Worm (Caenorhabditis elegans) whole organism, young adult: ENCODE data around the gene fipr-8.
A peak's percentile ranks its signal among the peaks of the same experiment; 100 is the strongest.

Experiments
- B0261.1 ChIP-seq: sonication (generic microtip); optimal IDR thresholded peaks from 2 replicates; lab custom pipeline; 2016; ENCODE audit warnings: mild to moderate bottlenecking, missing genetic modification characterization, moderate library complexity, missing compliant biosample characterization
- F52B5.7 ChIP-seq: sonication (generic microtip); optimal IDR thresholded peaks from 2 replicates; lab custom pipeline; 2016; ENCODE audit warnings: mild to moderate bottlenecking, missing genetic modification characterization, missing compliant biosample characterization
- F55B11.4 ChIP-seq: sonication (generic microtip); optimal IDR thresholded peaks from 2 replicates; lab custom pipeline; 2016; ENCODE audit warnings: missing compliant biosample characterization, missing genetic modification characterization, borderline replicate concordance; ENCODE audit not compliant: insufficient read depth
- F57C9.4 ChIP-seq: sonication (generic microtip); optimal IDR thresholded peaks from 2 replicates; lab custom pipeline; 2017; ENCODE audit warnings: mild to moderate bottlenecking, missing genetic modification characterization, missing compliant biosample characterization
- K12H6.12 ChIP-seq: fragments of 200-800 bp; sonication (Bioruptor generic); optimal IDR thresholded peaks from 2 replicates; lab custom pipeline; 2018; ENCODE audit warnings: mild to moderate bottlenecking, missing genetic modification characterization, missing compliant biosample characterization
- T07F8.4 ChIP-seq: sonication (generic microtip); optimal IDR thresholded peaks from 2 replicates; lab custom pipeline; 2016; ENCODE audit warnings: mild to moderate bottlenecking, missing genetic modification characterization, moderate library complexity, missing compliant biosample characterization
- Y67H2A.10 ChIP-seq: fragments of 200-800 bp; sonication (Bioruptor generic); conservative IDR thresholded peaks from 2 replicates; pipeline ENCODE4 v1.3.6; 2022; ENCODE audit warnings: missing genetic modification reagents, missing genetic modification characterization, missing compliant biosample characterization
- ZK185.1 ChIP-seq: sonication (generic microtip); optimal IDR thresholded peaks from 2 replicates; lab custom pipeline; 2016; ENCODE audit warnings: mild to moderate bottlenecking, missing genetic modification characterization, missing compliant biosample characterization; ENCODE audit not compliant: poor library complexity, severe bottlenecking
- athp-1 ChIP-seq: sonication (generic microtip); optimal IDR thresholded peaks from 2 replicates; lab custom pipeline; 2017; ENCODE audit warnings: mild to moderate bottlenecking, missing genetic modification characterization, missing compliant biosample characterization
- bed-1 ChIP-seq: fragments of 200-800 bp; sonication (Bioruptor generic); IDR thresholded peaks from 2 replicates; pipeline ENCODE4 v1.3.6; 2022; ENCODE audit warnings: missing genetic modification reagents, missing genetic modification characterization, missing compliant biosample characterization
- ccch-3 ChIP-seq: fragments of 200-800 bp; sonication (Bioruptor generic); optimal IDR thresholded peaks from 2 replicates; lab custom pipeline; 2018; ENCODE audit warnings: mild to moderate bottlenecking, missing genetic modification characterization, missing compliant biosample characterization
- ceh-27 ChIP-seq: fragments of 200-800 bp; sonication (Bioruptor generic); optimal IDR thresholded peaks from 2 replicates; lab custom pipeline; 2018; ENCODE audit warnings: mild to moderate bottlenecking, missing genetic modification characterization, moderate library complexity, missing compliant biosample characterization
- ceh-40 ChIP-seq: fragments of 200-800 bp; sonication (Bioruptor generic); IDR thresholded peaks from 2 replicates; pipeline ENCODE4 v1.3.6; 2022; ENCODE audit warnings: missing genetic modification characterization, missing compliant biosample characterization
- ceh-58 ChIP-seq: fragments of 200-800 bp; sonication (Bioruptor generic); IDR thresholded peaks from 2 replicates; pipeline ENCODE4 v1.3.6; 2022; ENCODE audit warnings: missing genetic modification characterization, missing compliant biosample characterization
- die-1 ChIP-seq: sonication (generic microtip); optimal IDR thresholded peaks from 2 replicates; lab custom pipeline; 2016; ENCODE audit warnings: missing genotype, mild to moderate bottlenecking, missing genetic modification characterization, missing compliant biosample characterization
- dpl-1 ChIP-seq: fragments of 150-350 bp; optimal IDR thresholded peaks from 2 replicates; lab custom pipeline; 2014; ENCODE audit warnings: missing biosample characterization, missing genetic modification reagents, missing genetic modification characterization
- fkh-3 ChIP-seq: sonication (generic microtip); optimal IDR thresholded peaks from 2 replicates; lab custom pipeline; 2016; ENCODE audit warnings: mild to moderate bottlenecking, missing genetic modification characterization, missing compliant biosample characterization
- him-1 ChIP-seq: sonication (generic microtip); optimal IDR thresholded peaks from 2 replicates; lab custom pipeline; 2016; ENCODE audit warnings: missing genotype, missing genetic modification reagents, missing genetic modification characterization, missing compliant biosample characterization
- hlh-12 ChIP-seq: sonication (generic microtip); optimal IDR thresholded peaks from 2 replicates; lab custom pipeline; 2016; ENCODE audit warnings: missing genetic modification characterization, missing compliant biosample characterization
- hsf-1 ChIP-seq: fragments of 200-800 bp; sonication (Bioruptor generic); IDR thresholded peaks from 2 replicates; pipeline ENCODE4 v1.3.6; 2022; ENCODE audit warnings: missing genetic modification reagents, missing genetic modification characterization, missing compliant biosample characterization
- lir-1 ChIP-seq: fragments of 200-800 bp; sonication (Bioruptor generic); conservative IDR thresholded peaks from 2 replicates; pipeline ENCODE4 v1.3.6; 2022; ENCODE audit warnings: missing genetic modification reagents, missing genetic modification characterization, missing compliant biosample characterization
- lsl-1 ChIP-seq: fragments of 200-800 bp; sonication (Bioruptor generic); optimal IDR thresholded peaks from 2 replicates; lab custom pipeline; 2018; ENCODE audit warnings: mild to moderate bottlenecking, missing genetic modification characterization, moderate library complexity, missing compliant biosample characterization
- madf-3 ChIP-seq: fragments of 200-800 bp; sonication (Bioruptor generic); IDR thresholded peaks from 2 replicates; pipeline ENCODE4 v1.3.6; 2022; ENCODE audit warnings: missing genetic modification reagents, missing genetic modification characterization, missing compliant biosample characterization
- madf-8 ChIP-seq: fragments of 200-800 bp; sonication (Bioruptor generic); conservative IDR thresholded peaks from 2 replicates; pipeline ENCODE4 v1.3.6; 2022; ENCODE audit warnings: missing genetic modification reagents, missing genetic modification characterization, missing compliant biosample characterization
- mcd-1 ChIP-seq: fragments of 200-800 bp; sonication (Bioruptor generic); IDR thresholded peaks from 2 replicates; pipeline ENCODE4 v1.3.6; 2022; ENCODE audit warnings: missing genetic modification reagents, missing genetic modification characterization, missing compliant biosample characterization
- mel-28 ChIP-seq: sonication (generic microtip); optimal IDR thresholded peaks from 2 replicates; lab custom pipeline; 2016; ENCODE audit warnings: borderline replicate concordance, mild to moderate bottlenecking, missing genetic modification characterization, missing compliant biosample characterization
- mxl-1 ChIP-seq: sonication (generic microtip); optimal IDR thresholded peaks from 2 replicates; lab custom pipeline; 2016; ENCODE audit warnings: missing genetic modification characterization, missing compliant biosample characterization
- nhr-80 ChIP-seq: sonication (generic microtip); optimal IDR thresholded peaks from 2 replicates; lab custom pipeline; 2016; ENCODE audit warnings: missing genetic modification characterization, missing compliant biosample characterization
- nhr-90 ChIP-seq: sonication (generic microtip); optimal IDR thresholded peaks from 2 replicates; lab custom pipeline; 2016; ENCODE audit warnings: missing genotype, mild to moderate bottlenecking, missing genetic modification characterization, missing compliant biosample characterization
- sea-2 ChIP-seq: fragments of 200-800 bp; sonication (Bioruptor generic); IDR thresholded peaks from 2 replicates; pipeline ENCODE4 v1.3.6; 2022; ENCODE audit warnings: missing genetic modification characterization, missing compliant biosample characterization
- snpc-3.4 ChIP-seq: sonication (generic microtip); optimal IDR thresholded peaks from 2 replicates; lab custom pipeline; 2017; ENCODE audit warnings: missing genetic modification characterization, mild to moderate bottlenecking, missing compliant biosample characterization, antibody characterized with exemption, moderate library complexity, missing genotype, missing genetic modification reagents
- tlf-1 ChIP-seq: fragments of 200-800 bp; sonication (Bioruptor generic); optimal IDR thresholded peaks from 2 replicates; lab custom pipeline; 2018; ENCODE audit warnings: mild to moderate bottlenecking, missing genetic modification characterization, missing compliant biosample characterization
- unc-62 ChIP-seq: fragments of 150-350 bp; optimal IDR thresholded peaks from 2 replicates; lab custom pipeline; 2014; ENCODE audit warnings: missing biosample characterization, missing genetic modification reagents, missing genetic modification characterization
- zfh-2 ChIP-seq: fragments of 200-800 bp; sonication (Bioruptor generic); conservative IDR thresholded peaks from 2 replicates; pipeline ENCODE4 v1.3.6; 2022; ENCODE audit warnings: missing genetic modification reagents, missing genetic modification characterization, missing compliant biosample characterization
- zim-3 ChIP-seq: sonication (generic microtip); optimal IDR thresholded peaks from 2 replicates; lab custom pipeline; 2017; ENCODE audit warnings: mild to moderate bottlenecking, missing genetic modification characterization, moderate library complexity, missing compliant biosample characterization
- ztf-28 ChIP-seq: fragments of 200-800 bp; sonication (Bioruptor generic); IDR thresholded peaks from 2 replicates; pipeline ENCODE4 v1.3.6; 2022; ENCODE audit warnings: missing genetic modification reagents, missing genetic modification characterization, missing compliant biosample characterization

fipr-8 gene

DNA sequence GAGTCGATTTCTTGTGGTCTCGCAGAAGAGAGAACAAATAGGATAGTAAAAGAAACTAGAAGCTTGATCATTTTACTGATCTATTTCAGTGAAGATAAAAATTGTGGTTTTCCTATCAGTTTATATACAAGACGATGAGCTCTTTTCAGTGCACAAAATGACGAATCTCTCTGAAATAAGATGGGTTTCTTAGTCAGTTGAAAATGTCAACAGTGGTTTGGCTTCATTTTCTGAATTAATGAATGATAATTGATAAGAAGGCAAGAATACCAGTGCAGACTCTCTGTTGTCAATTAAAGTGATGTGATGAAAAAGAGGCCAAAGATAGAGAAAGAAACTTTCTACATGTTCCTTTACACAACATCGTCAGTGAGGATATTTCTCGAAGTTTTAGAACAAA, 41.6 kb upstream of the fipr-8 start, which contains the start of gene lys-2:
Gene lys-2, minus strand, starts transcription at position 101 of the 400 bp plus-strand sequence.
- TF ChIP-seq F55B11.4 (no peak), ztf-28 (GFP tag; lab: Robert Waterston, UW) (no peak), lsl-1 (GFP tag; lab: Kevin White, UChicago) (no peak), hsf-1 (GFP tag; lab: Robert Waterston, UW) (no peak), madf-3 (GFP tag; lab: Robert Waterston, UW) (no peak), dpl-1 (GFP tag; lab: Kevin White, UChicago) (no peak), snpc-3.4 (tag; lab: Kevin White, UChicago) (no peak), sea-2 (no peak), nhr-80 (peak; percentile 82), die-1 (no peak), ccch-3 (GFP tag; lab: Kevin White, UChicago) (no peak), him-1 (no peak), Y67H2A.10 (GFP tag; lab: Robert Waterston, UW) (no peak), unc-62 (GFP tag; lab: Kevin White, UChicago) (peak; percentile 12)
- TF ChIP-seq, all 124 proteins: peak for 2

DNA sequence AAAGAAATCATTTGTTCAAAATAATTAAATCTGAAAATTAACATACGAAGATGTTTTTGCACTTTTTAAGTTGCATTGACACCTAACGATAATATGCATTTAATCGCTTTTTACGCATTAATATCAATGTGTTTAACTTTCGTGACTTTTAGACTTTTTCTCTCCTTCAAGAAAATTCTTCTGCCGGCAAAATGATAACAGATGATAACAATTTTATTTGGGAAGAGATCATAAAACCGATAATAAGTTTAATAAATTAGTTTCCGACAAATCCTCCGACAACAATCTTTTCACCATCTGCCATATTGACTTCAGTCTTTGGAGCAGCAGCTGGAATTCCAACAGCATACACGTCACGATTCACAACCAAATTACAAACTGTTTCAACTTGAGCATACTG, 40.4 kb upstream of the fipr-8 start:
- no peak for TF ChIP-seq mxl-1 (tag; lab: Kevin White, UChicago)
- peak; percentile 43 for TF ChIP-seq nhr-80

DNA sequence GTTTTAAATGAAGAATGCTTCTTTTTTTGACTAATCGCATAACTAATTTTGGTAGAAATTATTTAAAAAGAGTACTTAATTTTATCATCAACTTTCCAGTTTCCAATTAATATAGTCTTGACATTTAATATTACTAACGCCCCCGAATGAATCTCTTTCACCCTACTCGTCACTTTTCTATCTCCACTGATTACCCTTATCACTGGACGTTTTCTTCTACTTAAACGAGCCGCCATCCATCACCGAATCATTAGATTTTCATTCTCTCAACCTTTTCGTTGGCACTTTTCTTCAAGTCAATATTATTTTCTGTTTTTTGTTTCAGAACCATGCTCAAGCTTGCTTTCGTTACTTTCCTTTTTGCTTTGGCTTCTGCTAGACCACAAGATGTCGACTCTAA, 37.8 kb upstream of the fipr-8 start, which contains the start of gene lys-1:
Gene lys-1, plus strand, starts transcription at position 326 of the 400 bp plus-strand sequence.
- TF ChIP-seq nhr-80 (peak; percentile 70), ZK185.1 (peak; percentile 13), K12H6.12 (tag; lab: Kevin White, UChicago) (no peak), hlh-12 (tag; lab: Kevin White, UChicago) (no peak), mcd-1 (no peak), bed-1 (GFP tag; lab: Robert Waterston, UW) (no peak), mel-28 (tag; lab: Kevin White, UChicago) (no peak), nhr-90 (tag; lab: Kevin White, UChicago) (no peak), madf-8 (GFP tag; lab: Robert Waterston, UW) (no peak), zim-3 (tag; lab: Kevin White, UChicago) (no peak), F52B5.7 (tag; lab: Kevin White, UChicago) (no peak), B0261.1 (tag; lab: Kevin White, UChicago) (no peak), sea-2 (no peak)

DNA sequence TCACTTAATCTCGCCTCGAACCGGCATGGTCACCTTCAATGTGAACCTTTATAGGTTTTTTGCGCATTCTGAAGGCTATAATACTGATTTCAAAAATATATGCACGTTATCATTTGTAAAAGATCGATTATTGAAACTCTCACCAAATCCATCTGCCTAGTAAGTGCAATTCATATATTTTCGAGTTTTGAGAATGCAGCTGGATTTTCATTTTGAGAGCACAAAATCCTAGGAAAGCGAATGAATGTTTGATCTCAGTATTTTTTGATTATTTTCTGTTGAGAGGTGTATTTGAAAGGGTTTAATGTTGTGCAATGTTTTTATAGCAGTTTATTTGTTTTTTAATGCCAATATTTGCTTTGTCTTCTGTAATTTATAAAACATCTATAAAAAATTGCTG, 36.3 kb upstream of the fipr-8 start:
- TF ChIP-seq sea-2 (no peak), ceh-40 (GFP tag; lab: Robert Waterston, UW) (no peak), fkh-3 (tag; lab: Kevin White, UChicago) (no peak), athp-1 (tag; lab: Kevin White, UChicago) (no peak), tlf-1 (GFP tag; lab: Kevin White, UChicago) (no peak), F57C9.4 (tag; lab: Kevin White, UChicago) (no peak), zfh-2 (no peak), Y67H2A.10 (GFP tag; lab: Robert Waterston, UW) (no peak), mcd-1 (no peak), ztf-28 (GFP tag; lab: Robert Waterston, UW) (no peak), lir-1 (GFP tag; lab: Robert Waterston, UW) (no peak), T07F8.4 (tag; lab: Kevin White, UChicago) (no peak), hlh-12 (tag; lab: Kevin White, UChicago) (no peak), K12H6.12 (tag; lab: Kevin White, UChicago) (no peak), ceh-58 (GFP tag; lab: Robert Waterston, UW) (no peak), ceh-27 (GFP tag; lab: Kevin White, UChicago) (no peak), ZK185.1 (no peak), F52B5.7 (tag; lab: Kevin White, UChicago) (no peak), hsf-1 (GFP tag; lab: Robert Waterston, UW) (no peak)
